Worm (Caenorhabditis elegans): Measurements from ENCODE around the gene vhp-1.
A peak's percentile ranks its signal among the peaks of the same experiment; 100 is the strongest.

Gene vhp-1

ce11 chrII:5335370-5336034, 12.4 kb downstream of the vhp-1 start:
- TF ChIP-seq tra-4 (tag; optimal IDR thresholded peaks at IDR 0.05) (no peak), B0310.2 (tag; optimal IDR thresholded peaks at IDR 0.05) (no peak), ceh-36 (tag; optimal IDR thresholded peaks at IDR 0.05) (no peak), flt-1 (GFP tag; IDR thresholded peaks at IDR 0.05) (no peak), pes-1 (GFP tag; IDR thresholded peaks at IDR 0.05) (no peak), ama-1 (optimal IDR thresholded peaks at IDR 0.05) (no peak), aly-1 (tag; optimal IDR thresholded peaks at IDR 0.05) (no peak), hmg-4 (GFP tag; optimal IDR thresholded peaks at IDR 0.05) (no peak), hnd-1 (tag; optimal IDR thresholded peaks at IDR 0.05) (no peak)

ce11 chrII:5336035-5336376, 12.9 kb downstream of the vhp-1 start:
- TF ChIP-seq tbx-11 (GFP tag; IDR thresholded peaks at IDR 0.05) (peak; percentile 20; the same call in 1 of the 2 replicates), aly-1 (tag; optimal IDR thresholded peaks at IDR 0.05) (peak; percentile 6), F13C5.2 (tag; optimal IDR thresholded peaks at IDR 0.05) (peak; percentile 38), ceh-36 (tag; optimal IDR thresholded peaks at IDR 0.05) (no peak)

- TF ChIP-seq F13C5.2 (tag; optimal IDR thresholded peaks at IDR 0.05) (no peak), pes-1 (GFP tag; IDR thresholded peaks at IDR 0.05) (no peak), ceh-36 (tag; optimal IDR thresholded peaks at IDR 0.05) (no peak), scrt-1 (GFP tag; IDR thresholded peaks at IDR 0.05) (no peak), hmg-4 (GFP tag; optimal IDR thresholded peaks at IDR 0.05) (peak; percentile 13), tbx-37 (GFP tag; conservative IDR thresholded peaks at IDR 0.05) (no peak), tbx-11 (GFP tag; IDR thresholded peaks at IDR 0.05) (no peak), ama-1 (optimal IDR thresholded peaks at IDR 0.05) (no peak)
These were observed 13.8 kb downstream of the vhp-1 start for ce11 chrII:5336660-5337494.

- no peak for TF ChIP-seq hmbx-1 (tag; optimal IDR thresholded peaks at IDR 0.05)
- TF ChIP-seq F13C5.2 (tag; optimal IDR thresholded peaks at IDR 0.05) = no peak
- TF ChIP-seq tra-4 (tag; optimal IDR thresholded peaks at IDR 0.05) = no peak
- no peak for TF ChIP-seq tbx-37 (GFP tag; conservative IDR thresholded peaks at IDR 0.05)
- TF ChIP-seq flt-1 (GFP tag; IDR thresholded peaks at IDR 0.05) = no peak
- TF ChIP-seq scrt-1 (GFP tag; IDR thresholded peaks at IDR 0.05) = no peak
- TF ChIP-seq ceh-36 (tag; optimal IDR thresholded peaks at IDR 0.05) = no peak
- TF ChIP-seq hmg-4 (GFP tag; optimal IDR thresholded peaks at IDR 0.05) = no peak
- no peak for TF ChIP-seq sea-1 (GFP tag; conservative IDR thresholded peaks at IDR 0.05)
- no peak for TF ChIP-seq ets-7 (tag; optimal IDR thresholded peaks at IDR 0.05)
- TF ChIP-seq tbx-11 (GFP tag; IDR thresholded peaks at IDR 0.05) = no peak
- TF ChIP-seq pes-1 (GFP tag; IDR thresholded peaks at IDR 0.05) = no peak
- TF ChIP-seq aly-1 (tag; optimal IDR thresholded peaks at IDR 0.05) = no peak
- no peak for TF ChIP-seq ceh-13 (GFP tag; optimal IDR thresholded peaks at IDR 0.05)
- TF ChIP-seq ama-1 (optimal IDR thresholded peaks at IDR 0.05) = no peak
- no peak for TF ChIP-seq B0310.2 (tag; optimal IDR thresholded peaks at IDR 0.05)
- no peak for TF ChIP-seq hnd-1 (tag; optimal IDR thresholded peaks at IDR 0.05)
These were observed 14.4 kb downstream of the vhp-1 start for ce11 chrII:5337495-5337840.

- TF ChIP-seq hmg-4 (GFP tag; optimal IDR thresholded peaks at IDR 0.05) = no peak
- no peak for TF ChIP-seq ama-1 (optimal IDR thresholded peaks at IDR 0.05)
- TF ChIP-seq ceh-36 (tag; optimal IDR thresholded peaks at IDR 0.05) = no peak
- no peak for TF ChIP-seq aly-1 (tag; optimal IDR thresholded peaks at IDR 0.05)
- TF ChIP-seq B0310.2 (tag; optimal IDR thresholded peaks at IDR 0.05) = no peak
- TF ChIP-seq hnd-1 (tag; optimal IDR thresholded peaks at IDR 0.05) = no peak
- TF ChIP-seq tra-4 (tag; optimal IDR thresholded peaks at IDR 0.05) = no peak
These were observed 15.2 kb downstream of the vhp-1 start for ce11 chrII:5338301-5338700.

ce11 chrII:5339547-5339946, 16.5 kb downstream of the vhp-1 start:
- TF ChIP-seq scrt-1 (GFP tag; IDR thresholded peaks at IDR 0.05) (no peak), pes-1 (GFP tag; IDR thresholded peaks at IDR 0.05) (no peak), flt-1 (GFP tag; IDR thresholded peaks at IDR 0.05) (no peak), ceh-13 (GFP tag; optimal IDR thresholded peaks at IDR 0.05) (no peak), F13C5.2 (tag; optimal IDR thresholded peaks at IDR 0.05) (no peak), ama-1 (optimal IDR thresholded peaks at IDR 0.05) (no peak), tbx-11 (GFP tag; IDR thresholded peaks at IDR 0.05) (no peak), hmg-4 (GFP tag; optimal IDR thresholded peaks at IDR 0.05) (no peak), tbx-37 (GFP tag; conservative IDR thresholded peaks at IDR 0.05) (no peak), B0310.2 (tag; optimal IDR thresholded peaks at IDR 0.05) (no peak), hnd-1 (tag; optimal IDR thresholded peaks at IDR 0.05) (no peak)

- no peak for TF ChIP-seq tbx-11 (GFP tag; IDR thresholded peaks at IDR 0.05)
- TF ChIP-seq hmbx-1 (tag; optimal IDR thresholded peaks at IDR 0.05) = no peak
- no peak for TF ChIP-seq F13C5.2 (tag; optimal IDR thresholded peaks at IDR 0.05)
- TF ChIP-seq hmg-4 (GFP tag; optimal IDR thresholded peaks at IDR 0.05) = no peak
These were observed 17.8 kb downstream of the vhp-1 start for ce11 chrII:5340672-5341568.

All from whole organism, early embryonic.